Fruit fly (Drosophila melanogaster) whole organism, embryonic: ENCODE data around the gene Ttc19.
A peak's percentile ranks its signal among the peaks of the same experiment; 100 is the strongest.

Source experiments
- Asciz ChIP-seq: fragments of 200-800 bp; sonication (Bioruptor generic); optimal IDR thresholded peaks from 2 replicates; lab custom pipeline; 2017; ENCODE audit warnings: missing biosample characterization, mild to moderate bottlenecking, missing genetic modification characterization, missing genetic modification reagents
- Awh ChIP-seq: fragments of 200-800 bp; sonication (Bioruptor generic); IDR thresholded peaks from 2 replicates; pipeline ENCODE4, ENCODE4 v1.3.6; 2022; ENCODE audit warnings: missing biosample characterization, missing genetic modification characterization
- B-H1 ChIP-seq: fragments of 200-800 bp; sonication (Bioruptor generic); IDR thresholded peaks from 3 replicates; pipeline ENCODE4 v1.3.6; 2022; ENCODE audit warnings: missing biosample characterization, missing genetic modification characterization
- BEAF-32 ChIP-seq: fragments of 200-800 bp; sonication (Bioruptor generic); optimal IDR thresholded peaks from 3 replicates; lab custom pipeline; 2017; ENCODE audit warnings: missing biosample characterization, missing genetic modification characterization, mild to moderate bottlenecking, moderate library complexity, missing genetic modification reagents
- Bgb ChIP-seq: fragments of 200-800 bp; sonication (Bioruptor generic); IDR thresholded peaks from 2 replicates; pipeline ENCODE4 v1.3.6; 2022; ENCODE audit warnings: missing biosample characterization, missing genetic modification characterization; ENCODE audit not compliant: partially characterized antibody
- CG10267 ChIP-seq: fragments of 200-800 bp; sonication (Bioruptor generic); optimal IDR thresholded peaks from 2 replicates; lab custom pipeline; 2018; ENCODE audit warnings: missing biosample characterization, mild to moderate bottlenecking, missing genetic modification characterization, moderate library complexity
- CG11093 ChIP-seq: fragments of 200-800 bp; sonication (Bioruptor generic); IDR thresholded peaks from 3 replicates; pipeline ENCODE4 v1.3.6; 2022; ENCODE audit warnings: missing biosample characterization, missing genetic modification characterization
- CG11398 ChIP-seq: fragments of 200-800 bp; sonication (Bioruptor generic); optimal IDR thresholded peaks from 2 replicates; lab custom pipeline; 2016; ENCODE audit warnings: missing biosample characterization, missing genetic modification characterization
- CG11504 ChIP-seq: fragments of 200-800 bp; sonication (Bioruptor generic); optimal IDR thresholded peaks from 3 replicates; lab custom pipeline; 2019; ENCODE audit warnings: missing biosample characterization, mild to moderate bottlenecking, missing genetic modification characterization, moderate library complexity
- CG17802 ChIP-seq: fragments of 200-800 bp; sonication (Bioruptor generic); optimal IDR thresholded peaks from 2 replicates; lab custom pipeline; 2018; ENCODE audit warnings: missing biosample characterization, mild to moderate bottlenecking, missing genetic modification characterization, moderate library complexity
- CG2202 ChIP-seq: fragments of 200-800 bp; sonication (Bioruptor generic); optimal IDR thresholded peaks from 2 replicates; lab custom pipeline; 2018; ENCODE audit warnings: missing biosample characterization, mild to moderate bottlenecking, missing genetic modification characterization
- CG2712 ChIP-seq: fragments of 200-800 bp; optimal IDR thresholded peaks from 3 replicates; lab custom pipeline; 2019; ENCODE audit warnings: missing biosample characterization, mild to moderate bottlenecking, missing genetic modification characterization, moderate library complexity
- CG31224 ChIP-seq: fragments of 200-800 bp; sonication (Bioruptor generic); IDR thresholded peaks from 2 replicates; pipeline ENCODE4 v1.3.6; 2022; ENCODE audit warnings: missing biosample characterization, missing genetic modification characterization
- CG32772 ChIP-seq: fragments of 200-800 bp; sonication (Bioruptor generic); IDR thresholded peaks from 2 replicates; pipeline ENCODE4 v1.3.6; 2022; ENCODE audit warnings: missing biosample characterization, missing genetic modification characterization
- CG4282 ChIP-seq: fragments of 200-800 bp; sonication (Bioruptor generic); optimal IDR thresholded peaks from 2 replicates; lab custom pipeline; 2016; ENCODE audit warnings: missing biosample characterization, missing genetic modification characterization
- CG4707 ChIP-seq: fragments of 200-800 bp; sonication (Bioruptor generic); optimal IDR thresholded peaks from 2 replicates; lab custom pipeline; 2018; ENCODE audit warnings: missing biosample characterization, mild to moderate bottlenecking, missing genetic modification characterization, moderate library complexity
- CG6175 ChIP-seq: fragments of 200-800 bp; sonication (Bioruptor generic); IDR thresholded peaks from 3 replicates; pipeline ENCODE4 v1.3.6; 2022; ENCODE audit warnings: missing biosample characterization, missing genetic modification characterization
- CG6683 ChIP-seq: fragments of 200-800 bp; sonication (Bioruptor generic); optimal IDR thresholded peaks from 2 replicates; lab custom pipeline; 2017; ENCODE audit warnings: missing biosample characterization, mild to moderate bottlenecking, missing genetic modification characterization, missing genetic modification reagents
- CG7372 ChIP-seq: fragments of 200-800 bp; sonication (Bioruptor generic); IDR thresholded peaks from 2 replicates; pipeline ENCODE4 v1.3.6; 2022; ENCODE audit warnings: missing biosample characterization, missing genetic modification characterization
- CG9817 ChIP-seq: fragments of 200-800 bp; sonication (Bioruptor generic); optimal IDR thresholded peaks from 2 replicates; lab custom pipeline; 2018; ENCODE audit warnings: missing biosample characterization, mild to moderate bottlenecking, missing genetic modification characterization, moderate library complexity
- Chrac-16 ChIP-seq: fragments of 200-800 bp; sonication (Bioruptor generic); optimal IDR thresholded peaks from 3 replicates; lab custom pipeline; 2016; ENCODE audit warnings: missing biosample characterization, missing genetic modification characterization
- E2f1 ChIP-seq: fragments of 200-800 bp; sonication (Bioruptor generic); IDR thresholded peaks from 2 replicates; pipeline ENCODE4 v1.3.6; 2022; ENCODE audit warnings: missing biosample characterization, missing genetic modification characterization
- HLHmδ ChIP-seq: fragments of 200-800 bp; sonication (Bioruptor generic); optimal IDR thresholded peaks from 2 replicates; lab custom pipeline; 2018; ENCODE audit warnings: missing biosample characterization, mild to moderate bottlenecking, missing genetic modification characterization, moderate library complexity
- Hmx ChIP-seq: fragments of 200-800 bp; sonication (Bioruptor generic); optimal IDR thresholded peaks from 2 replicates; lab custom pipeline; 2016; ENCODE audit warnings: missing biosample characterization, missing genetic modification characterization
- MESR4 ChIP-seq: fragments of 200-800 bp; sonication (Bioruptor generic); optimal IDR thresholded peaks from 2 replicates; lab custom pipeline; 2018; ENCODE audit warnings: missing biosample characterization, mild to moderate bottlenecking, missing genetic modification characterization, moderate library complexity
- NC2α ChIP-seq: fragments of 200-800 bp; sonication (Bioruptor generic); optimal IDR thresholded peaks from 2 replicates; lab custom pipeline; 2016; ENCODE audit warnings: missing biosample characterization, missing genetic modification characterization
- Pdp1 ChIP-seq, 2 experiments: fragments of 200-800 bp; sonication (Bioruptor generic); optimal IDR thresholded peaks; 3 replicates each; lab custom pipeline; 2016; ENCODE audit warnings: missing biosample characterization in 2 of 2, missing genetic modification characterization in 2 of 2, mild to moderate bottlenecking in 1 of 2, moderate library complexity in 1 of 2
- Rx ChIP-seq: fragments of 200-800 bp; sonication (Bioruptor generic); IDR thresholded peaks from 2 replicates; pipeline ENCODE4 v1.3.6; 2022; ENCODE audit warnings: missing biosample characterization, missing genetic modification characterization
- Sin3A ChIP-seq: fragments of >200 bp; optimal IDR thresholded peaks from 2 replicates; lab custom pipeline; 2018
- Spps ChIP-seq: fragments of 200-800 bp; sonication (Bioruptor generic); optimal IDR thresholded peaks from 2 replicates; lab custom pipeline; 2018; ENCODE audit warnings: missing biosample characterization, mild to moderate bottlenecking, missing genetic modification characterization
- Ssrp ChIP-seq: fragments of 200-800 bp; sonication (Bioruptor generic); optimal IDR thresholded peaks from 2 replicates; lab custom pipeline; 2018; ENCODE audit warnings: missing biosample characterization, mild to moderate bottlenecking, missing genetic modification characterization, moderate library complexity
- cg ChIP-seq: fragments of 200-800 bp; sonication (Bioruptor generic); optimal IDR thresholded peaks from 3 replicates; lab custom pipeline; 2019; ENCODE audit warnings: missing biosample characterization, mild to moderate bottlenecking, missing genetic modification characterization, moderate library complexity
- gsb-n ChIP-seq: fragments of 200-800 bp; sonication (Bioruptor generic); optimal IDR thresholded peaks from 3 replicates; lab custom pipeline; 2018; ENCODE audit warnings: missing biosample characterization, mild to moderate bottlenecking, missing genetic modification characterization
- lmd ChIP-seq: fragments of 200-800 bp; sonication (Bioruptor generic); IDR thresholded peaks from 2 replicates; pipeline ENCODE4 v1.3.6; 2022; ENCODE audit warnings: missing biosample characterization, missing genetic modification characterization
- mirr ChIP-seq: fragments of 200-800 bp; sonication (Bioruptor generic); optimal IDR thresholded peaks from 3 replicates; lab custom pipeline; 2018; ENCODE audit warnings: missing biosample characterization, mild to moderate bottlenecking, missing genetic modification characterization
- pfk ChIP-seq: fragments of 200-800 bp; sonication (Bioruptor generic); optimal IDR thresholded peaks from 2 replicates; lab custom pipeline; 2018; ENCODE audit warnings: missing biosample characterization, mild to moderate bottlenecking, missing genetic modification characterization, moderate library complexity
- phol ChIP-seq: fragments of 200-800 bp; sonication (Bioruptor generic); optimal IDR thresholded peaks from 3 replicates; lab custom pipeline; 2018; ENCODE audit warnings: missing biosample characterization, mild to moderate bottlenecking, missing genetic modification characterization, moderate library complexity
- prd ChIP-seq, 3 experiments: fragments of >200 bp in 2 of 3; fragments of 200-800 bp in 1 of 3; sonication (Bioruptor generic) in 1 of 3; optimal IDR thresholded peaks in 2 of 3; IDR thresholded peaks in 1 of 3; 2 replicates in 2 of 3; 3 replicates in 1 of 3; pipeline versions ENCODE4 v1.3.6 to Lab custom; 2017 to 2022; ENCODE audit warnings: missing biosample characterization in 1 of 3, missing genetic modification characterization in 1 of 3
- salm ChIP-seq: fragments of 200-800 bp; sonication (Bioruptor generic); optimal IDR thresholded peaks from 2 replicates; lab custom pipeline; 2018; ENCODE audit warnings: missing biosample characterization, mild to moderate bottlenecking, missing genetic modification characterization
- scrt ChIP-seq: fragments of 200-800 bp; sonication (Bioruptor generic); optimal IDR thresholded peaks from 2 replicates; lab custom pipeline; 2018; ENCODE audit warnings: missing biosample characterization, mild to moderate bottlenecking, missing genetic modification characterization, moderate library complexity
- sqz ChIP-seq: fragments of 200-800 bp; sonication (Bioruptor generic); optimal IDR thresholded peaks from 3 replicates; lab custom pipeline; 2018; ENCODE audit warnings: missing biosample characterization, mild to moderate bottlenecking, missing genetic modification characterization
- tap ChIP-seq: fragments of 200-800 bp; optimal IDR thresholded peaks from 3 replicates; lab custom pipeline; 2019; ENCODE audit warnings: missing biosample characterization, mild to moderate bottlenecking, missing genetic modification characterization, moderate library complexity
- tna ChIP-seq: fragments of 200-800 bp; sonication (Bioruptor generic); IDR thresholded peaks from 2 replicates; pipeline ENCODE4 v1.3.6; 2022; ENCODE audit warnings: missing biosample characterization, missing genetic modification characterization; ENCODE audit not compliant: partially characterized antibody
- tx ChIP-seq: fragments of 200-800 bp; sonication (Bioruptor generic); optimal IDR thresholded peaks from 2 replicates; lab custom pipeline; 2016; ENCODE audit warnings: missing biosample characterization, missing genetic modification characterization
- wor ChIP-seq: fragments of 200-800 bp; sonication (Bioruptor generic); IDR thresholded peaks from 2 replicates; pipeline ENCODE4 v1.3.6; 2022; ENCODE audit warnings: missing biosample characterization, missing genetic modification characterization
- zen ChIP-seq: fragments of 200-800 bp; sonication (Bioruptor generic); optimal IDR thresholded peaks from 3 replicates; lab custom pipeline; 2018; ENCODE audit warnings: missing biosample characterization, mild to moderate bottlenecking, missing genetic modification characterization, moderate library complexity
- zen2 ChIP-seq: fragments of 200-800 bp; sonication (Bioruptor generic); IDR thresholded peaks from 3 replicates; pipeline ENCODE4 v1.3.6; 2022; ENCODE audit warnings: missing biosample characterization, missing genetic modification characterization; ENCODE audit not compliant: partially characterized antibody

The Ttc19 gene

dm6 chr2L:19021278-19022220 lies 23.4 kb downstream of the Ttc19 start (continued):
- no peak for TF ChIP-seq CG6175 (GFP tag; lab: Robert Waterston, UW)
- TF ChIP-seq E2f1: peak; percentile 44; the same call in 1 of the 2 replicates
- TF ChIP-seq tna (GFP tag; lab: Robert Waterston, UW): no peak
- no peak for TF ChIP-seq prd (optimal IDR thresholded peaks at IDR 0.05; lab: Kevin White, UChicago)
- peak; percentile 48; the same call in 2 of the 3 replicates for TF ChIP-seq prd (GFP tag; IDR thresholded peaks at IDR 0.05; lab: Robert Waterston, UW)
- peak; percentile 65 for TF ChIP-seq gsb-n (tag; lab: Kevin White, UChicago)
- TF ChIP-seq Bgb (GFP tag; lab: Robert Waterston, UW): no peak
- no peak for TF ChIP-seq tx
- TF ChIP-seq Sin3A (lab: Kevin White, UChicago): no peak
- no peak for TF ChIP-seq Rx (GFP tag; lab: Robert Waterston, UW)
- TF ChIP-seq CG11504 (tag; lab: Kevin White, UChicago): peak; percentile 86
- peak; percentile 66 for TF ChIP-seq CG2202 (tag; lab: Kevin White, UChicago)
- TF ChIP-seq tap (tag; lab: Kevin White, UChicago): peak; percentile 64
- no peak for TF ChIP-seq NC2α (GFP tag; lab: Kevin White, UChicago)
- TF ChIP-seq CG32772: no peak
- TF ChIP-seq CG4707 (GFP tag; lab: Kevin White, UChicago): peak; percentile 24
- peak; percentile 68 for TF ChIP-seq CG10267 (tag; lab: Kevin White, UChicago)
- peak; percentile 82 for TF ChIP-seq CG2712 (tag; lab: Kevin White, UChicago)
- peak; percentile 72 for TF ChIP-seq scrt (GFP tag; lab: Kevin White, UChicago)
- peak; percentile 63 for TF ChIP-seq CG6683 (GFP tag; lab: Kevin White, UChicago)
- TF ChIP-seq Hmx (GFP tag; lab: Kevin White, UChicago): no peak
- TF ChIP-seq CG31224 (GFP tag; lab: Robert Waterston, UW): no peak
- TF ChIP-seq Spps (tag; lab: Kevin White, UChicago): peak; percentile 49
- TF ChIP-seq HLHmδ (GFP tag; lab: Kevin White, UChicago): no peak
- TF ChIP-seq Pdp1 (GFP tag; optimal IDR thresholded peaks at IDR 0.05; lab: Kevin White, UChicago): peak in 1 of 2 experiments; percentile 41
- no peak for TF ChIP-seq CG11398 (GFP tag; lab: Kevin White, UChicago)
- 0 out of 2 replicates have a peak, but pooled peaks have one; percentile 34 for TF ChIP-seq Awh (GFP tag; lab: Robert Waterston, UW)
- TF ChIP-seq CG11093 (GFP tag; lab: Robert Waterston, UW): peak; percentile 60; the same call in 1 of the 3 replicates
- TF ChIP-seq zen (tag; lab: Kevin White, UChicago): peak; percentile 4
- TF ChIP-seq CG9817 (tag; lab: Kevin White, UChicago): peak; percentile 75
- peak; percentile 69 for TF ChIP-seq wor
- peak; percentile 77 for TF ChIP-seq Ssrp
- peak; percentile 31 for TF ChIP-seq cg
- peak; percentile 16 for TF ChIP-seq CG17802
- TF ChIP-seq B-H1 (GFP tag; lab: Robert Waterston, UW): no peak
- TF ChIP-seq CG7372 (GFP tag; lab: Robert Waterston, UW): peak; percentile 66
- TF ChIP-seq phol: peak; percentile 76
- TF ChIP-seq mirr (GFP tag; lab: Kevin White, UChicago): peak; percentile 49
- no peak for TF ChIP-seq CG4282 (GFP tag; lab: Kevin White, UChicago)
- peak; percentile 57 for TF ChIP-seq salm (tag; lab: Kevin White, UChicago)
- no peak for TF ChIP-seq zen2 (GFP tag; lab: Robert Waterston, UW)
- peak; percentile 76 for TF ChIP-seq lmd (GFP tag; lab: Robert Waterston, UW)
- TF ChIP-seq MESR4: peak; percentile 16
- TF ChIP-seq sqz: peak; percentile 67
- no peak for TF ChIP-seq pfk (GFP tag; lab: Kevin White, UChicago)
- peak; percentile 63 for TF ChIP-seq Chrac-16
- peak; percentile 72 for TF ChIP-seq Asciz (GFP tag; lab: Kevin White, UChicago)
- no peak for TF ChIP-seq BEAF-32 (GFP tag; lab: Kevin White, UChicago)
